Fruit fly (Drosophila melanogaster): ENCODE data around the gene Or33c.

DNA sequence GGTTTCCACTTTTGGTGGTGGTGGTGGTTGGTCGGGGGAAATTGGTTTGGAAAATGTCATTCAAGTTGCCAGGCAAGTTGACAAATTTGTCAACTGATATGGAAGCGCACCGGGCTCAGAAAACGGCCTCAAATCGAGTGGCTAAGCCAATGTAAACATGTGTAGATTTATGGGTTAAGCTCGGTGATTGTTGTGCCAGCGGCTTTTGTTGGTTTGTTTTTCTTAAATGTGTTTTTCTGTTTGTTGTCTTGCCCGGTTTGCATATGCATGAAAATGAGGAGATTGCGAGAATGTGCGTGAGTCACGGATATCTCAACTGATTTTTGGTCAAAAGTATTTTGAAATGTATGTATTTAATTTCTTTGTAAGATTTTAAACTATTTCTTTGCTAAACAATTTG lies 23.1 kb downstream of the Or33c start:
- TF ChIP-seq CG8478 (optimal IDR thresholded peaks at IDR 0.05) (no peak), pan (optimal IDR thresholded peaks at IDR 0.05) (no peak)

Data from whole organism.